Fruit fly (Drosophila melanogaster) whole organism, embryonic: ENCODE measurements around the gene CG15394.

Source experiments
- CG1024 ChIP-seq: fragments of 200-800 bp; sonication (Bioruptor generic); IDR thresholded peaks from 2 replicates; pipeline ENCODE4 v1.3.6; 2022; ENCODE audit warnings: missing biosample characterization, missing genetic modification characterization
- CG32532 ChIP-seq: fragments of 200-800 bp; sonication (Bioruptor generic); IDR thresholded peaks from 2 replicates; pipeline ENCODE4 v1.3.6; 2022; ENCODE audit warnings: missing biosample characterization, missing genetic modification characterization
- CG9437 ChIP-seq: fragments of 200-800 bp; sonication (Bioruptor generic); optimal IDR thresholded peaks from 2 replicates; lab custom pipeline; 2018; ENCODE audit warnings: missing biosample characterization, mild to moderate bottlenecking, missing genetic modification characterization
- Fer1 ChIP-seq: fragments of 200-800 bp; sonication (Bioruptor generic); optimal IDR thresholded peaks from 2 replicates; lab custom pipeline; 2017; ENCODE audit warnings: missing biosample characterization, mild to moderate bottlenecking, missing genetic modification characterization
- eyg ChIP-seq: fragments of 200-800 bp; sonication (Bioruptor generic); optimal IDR thresholded peaks from 3 replicates; lab custom pipeline; 2016; ENCODE audit warnings: missing biosample characterization, missing genetic modification characterization
- h ChIP-seq: fragments of >200 bp; optimal IDR thresholded peaks from 2 replicates; lab custom pipeline; 2017
- zfh1 ChIP-seq: fragments of 200-800 bp; sonication (Bioruptor generic); IDR thresholded peaks from 3 replicates; pipeline ENCODE4 v1.3.6; 2022; ENCODE audit warnings: missing biosample characterization, missing genetic modification characterization

DNA sequence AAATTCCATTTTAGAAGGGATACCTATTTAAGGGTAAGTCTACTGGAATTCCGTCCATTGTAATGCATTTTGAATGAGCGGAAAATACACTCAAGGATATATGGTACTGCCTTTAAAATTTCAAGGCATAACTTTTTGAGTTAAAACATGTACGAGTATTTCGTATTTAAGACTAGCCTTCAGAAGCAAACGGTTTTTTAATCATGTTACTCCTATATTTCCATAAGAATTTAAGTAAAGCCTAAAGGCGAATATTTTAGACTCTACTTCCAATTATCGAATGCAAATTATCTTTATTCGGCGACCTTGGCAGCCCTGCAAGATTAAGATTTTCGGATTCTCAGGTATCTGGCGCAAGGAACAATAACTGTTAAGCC is 14.3 kb upstream of the CG15394 start, which contains the start of gene Elba2:
- TF ChIP-seq zfh1 (GFP tag; lab: Robert Waterston, UW) (no peak), h (lab: Kevin White, UChicago) (no peak), eyg (GFP tag; lab: Kevin White, UChicago) (no peak), CG32532 (no peak), Fer1 (GFP tag; lab: Kevin White, UChicago) (no peak), CG9437 (no peak), CG1024 (GFP tag; lab: Robert Waterston, UW) (no peak)
